Fruit fly (Drosophila melanogaster) whole organism, prepupa: ENCODE results near the gene Cyp4c3.

ENCODE experiments used
- Blimp-1 ChIP-seq: fragments of 200-800 bp; sonication (Bioruptor generic); optimal IDR thresholded peaks from 3 replicates; lab custom pipeline; 2017; ENCODE audit warnings: missing biosample characterization, missing genetic modification characterization, mild to moderate bottlenecking, moderate library complexity, missing genetic modification reagents
- CG10631 ChIP-seq: fragments of 200-800 bp; sonication (Bioruptor generic); optimal IDR thresholded peaks from 2 replicates; lab custom pipeline; 2016; ENCODE audit warnings: missing biosample characterization, missing genetic modification characterization
- CG10669 ChIP-seq: fragments of 200-800 bp; sonication (Bioruptor generic); optimal IDR thresholded peaks from 3 replicates; lab custom pipeline; 2018; ENCODE audit warnings: missing biosample characterization, mild to moderate bottlenecking, missing genetic modification characterization, moderate library complexity
- CG11294 ChIP-seq: fragments of 200-800 bp; sonication (Bioruptor generic); IDR thresholded peaks from 2 replicates; pipeline ENCODE4 v1.3.6; 2022; ENCODE audit warnings: missing biosample characterization, missing genetic modification characterization
- CG15336 ChIP-seq: fragments of 200-800 bp; sonication (Bioruptor generic); IDR thresholded peaks from 2 replicates; pipeline ENCODE4 v1.3.6; 2022; ENCODE audit warnings: missing biosample characterization, missing genetic modification characterization
- CG3032 ChIP-seq: fragments of 200-800 bp; optimal IDR thresholded peaks from 2 replicates; lab custom pipeline; 2019; ENCODE audit warnings: missing biosample characterization, mild to moderate bottlenecking, missing genetic modification characterization, moderate library complexity
- CG31627 ChIP-seq: fragments of 200-800 bp; sonication (Bioruptor generic); optimal IDR thresholded peaks from 3 replicates; lab custom pipeline; 2016; ENCODE audit warnings: missing biosample characterization, missing genetic modification characterization
- CG34406 ChIP-seq: fragments of 200-800 bp; sonication (Bioruptor generic); optimal IDR thresholded peaks from 3 replicates; lab custom pipeline; 2016; ENCODE audit warnings: missing biosample characterization, missing genetic modification characterization
- CG4318 ChIP-seq: fragments of 200-800 bp; sonication (Bioruptor generic); optimal IDR thresholded peaks from 3 replicates; lab custom pipeline; 2017; ENCODE audit warnings: missing biosample characterization, mild to moderate bottlenecking, missing genetic modification characterization
- CG6792 ChIP-seq: fragments of 200-800 bp; sonication (Bioruptor generic); optimal IDR thresholded peaks from 3 replicates; lab custom pipeline; 2016; ENCODE audit warnings: missing biosample characterization, missing genetic modification characterization
- CG6808 ChIP-seq: fragments of 200-800 bp; sonication (Bioruptor generic); optimal IDR thresholded peaks from 3 replicates; lab custom pipeline; 2017; ENCODE audit warnings: missing biosample characterization, missing genetic modification characterization, mild to moderate bottlenecking, moderate library complexity, missing genetic modification reagents
- CG8119 ChIP-seq: fragments of 200-800 bp; sonication (Bioruptor generic); IDR thresholded peaks from 3 replicates; pipeline ENCODE4 v1.3.6; 2022; ENCODE audit warnings: missing biosample characterization, missing genetic modification characterization
- CG8319 ChIP-seq: fragments of 200-800 bp; sonication (Bioruptor generic); optimal IDR thresholded peaks from 3 replicates; lab custom pipeline; 2016; ENCODE audit warnings: missing biosample characterization, missing genetic modification characterization
- CG8632 ChIP-seq: fragments of 200-800 bp; sonication (Bioruptor generic); optimal IDR thresholded peaks from 3 replicates; lab custom pipeline; 2016; ENCODE audit warnings: missing biosample characterization, missing genetic modification characterization
- CG9139 ChIP-seq: fragments of 200-800 bp; sonication (Bioruptor generic); optimal IDR thresholded peaks from 3 replicates; lab custom pipeline; 2017; ENCODE audit warnings: missing biosample characterization, mild to moderate bottlenecking, missing genetic modification characterization
- Eip78C ChIP-seq: fragments of 200-800 bp; sonication (Bioruptor generic); peaks from one replicate; lab custom pipeline; 2016; ENCODE audit warnings: missing biosample characterization, missing genetic modification characterization
- Ets21C ChIP-seq: fragments of 200-800 bp; sonication (Bioruptor generic); optimal IDR thresholded peaks from 3 replicates; lab custom pipeline; 2016; ENCODE audit warnings: missing biosample characterization, missing genetic modification characterization
- Ets96B ChIP-seq: fragments of 200-800 bp; optimal IDR thresholded peaks from 2 replicates; lab custom pipeline; 2019; ENCODE audit warnings: missing biosample characterization, mild to moderate bottlenecking, missing genetic modification characterization, moderate library complexity
- Smox ChIP-seq: fragments of 200-800 bp; sonication (Bioruptor generic); optimal IDR thresholded peaks from 3 replicates; lab custom pipeline; 2016; ENCODE audit warnings: missing biosample characterization, missing genetic modification characterization
- Sox102F ChIP-seq: fragments of 200-800 bp; sonication (Bioruptor generic); optimal IDR thresholded peaks from 2 replicates; lab custom pipeline; 2016; ENCODE audit warnings: missing biosample characterization, mild to moderate bottlenecking, missing genetic modification characterization
- Sox15 ChIP-seq: fragments of 200-800 bp; sonication (Bioruptor generic); optimal IDR thresholded peaks from 3 replicates; lab custom pipeline; 2016; ENCODE audit warnings: missing biosample characterization, missing genetic modification characterization
- achi ChIP-seq: fragments of 200-800 bp; sonication (Bioruptor generic); optimal IDR thresholded peaks from 3 replicates; lab custom pipeline; 2016; ENCODE audit warnings: missing biosample characterization, missing genetic modification characterization
- acj6 ChIP-seq: fragments of 200-800 bp; sonication (Bioruptor generic); optimal IDR thresholded peaks from 3 replicates; lab custom pipeline; 2016; ENCODE audit warnings: missing biosample characterization, missing genetic modification characterization
- cyc ChIP-seq: fragments of 200-800 bp; sonication (Bioruptor generic); optimal IDR thresholded peaks from 3 replicates; lab custom pipeline; 2016; ENCODE audit warnings: missing biosample characterization, missing genetic modification characterization
- dac ChIP-seq: fragments of 200-800 bp; sonication (Bioruptor generic); optimal IDR thresholded peaks from 2 replicates; lab custom pipeline; 2017; ENCODE audit warnings: missing biosample characterization, mild to moderate bottlenecking, missing genetic modification characterization
- eg ChIP-seq: fragments of 200-800 bp; sonication (Bioruptor generic); IDR thresholded peaks from 3 replicates; pipeline ENCODE4 v1.3.6; 2022; ENCODE audit warnings: missing biosample characterization, missing genetic modification characterization
- esn ChIP-seq: fragments of 200-800 bp; sonication (Bioruptor generic); optimal IDR thresholded peaks from 2 replicates; lab custom pipeline; 2016; ENCODE audit warnings: missing biosample characterization, mild to moderate bottlenecking, missing genetic modification characterization, moderate library complexity
- fd59A ChIP-seq: fragments of 200-800 bp; sonication (Bioruptor generic); optimal IDR thresholded peaks from 2 replicates; lab custom pipeline; 2017; ENCODE audit warnings: missing biosample characterization, mild to moderate bottlenecking, missing genetic modification characterization, missing genetic modification reagents
- fkh ChIP-seq: fragments of 200-800 bp; sonication (Bioruptor generic); optimal IDR thresholded peaks from 3 replicates; lab custom pipeline; 2017; ENCODE audit warnings: missing biosample characterization, mild to moderate bottlenecking, missing genetic modification characterization, moderate library complexity
- lz ChIP-seq: fragments of 200-800 bp; sonication (Bioruptor generic); optimal IDR thresholded peaks from 3 replicates; lab custom pipeline; 2016; ENCODE audit warnings: missing biosample characterization, missing genetic modification characterization
- net ChIP-seq: fragments of 200-800 bp; sonication (Bioruptor generic); optimal IDR thresholded peaks from 3 replicates; lab custom pipeline; 2016; ENCODE audit warnings: missing biosample characterization, missing genetic modification characterization
- pdm3 ChIP-seq: fragments of 200-800 bp; sonication (Bioruptor generic); optimal IDR thresholded peaks from 3 replicates; lab custom pipeline; 2016; ENCODE audit warnings: missing biosample characterization, missing genetic modification characterization
- salr ChIP-seq, 2 experiments: fragments of 200-800 bp; sonication (Bioruptor generic); optimal IDR thresholded peaks; 3 replicates each; lab custom pipeline; 2016 to 2018; ENCODE audit warnings: missing biosample characterization in 2 of 2, missing genetic modification characterization in 2 of 2, mild to moderate bottlenecking in 1 of 2
- ss ChIP-seq, 2 experiments: fragments of 200-800 bp; sonication (Bioruptor generic); optimal IDR thresholded peaks; 2 replicates in 1 of 2; 3 replicates in 1 of 2; lab custom pipeline; 2017 to 2018; ENCODE audit warnings: mild to moderate bottlenecking in 2 of 2, missing biosample characterization in 2 of 2, missing genetic modification characterization in 2 of 2, moderate library complexity in 1 of 2
- svp ChIP-seq: fragments of 200-800 bp; sonication (Bioruptor generic); peaks from one replicate; lab custom pipeline; 2016; ENCODE audit warnings: missing biosample characterization, missing genetic modification characterization
- topi ChIP-seq: fragments of 200-800 bp; sonication (Bioruptor generic); optimal IDR thresholded peaks from 3 replicates; lab custom pipeline; 2016; ENCODE audit warnings: missing biosample characterization, missing genetic modification characterization
- vri ChIP-seq: fragments of 200-800 bp; sonication (Bioruptor generic); optimal IDR thresholded peaks from 3 replicates; lab custom pipeline; 2016; ENCODE audit warnings: missing biosample characterization, mild to moderate bottlenecking, missing genetic modification characterization

Gene Cyp4c3

DNA sequence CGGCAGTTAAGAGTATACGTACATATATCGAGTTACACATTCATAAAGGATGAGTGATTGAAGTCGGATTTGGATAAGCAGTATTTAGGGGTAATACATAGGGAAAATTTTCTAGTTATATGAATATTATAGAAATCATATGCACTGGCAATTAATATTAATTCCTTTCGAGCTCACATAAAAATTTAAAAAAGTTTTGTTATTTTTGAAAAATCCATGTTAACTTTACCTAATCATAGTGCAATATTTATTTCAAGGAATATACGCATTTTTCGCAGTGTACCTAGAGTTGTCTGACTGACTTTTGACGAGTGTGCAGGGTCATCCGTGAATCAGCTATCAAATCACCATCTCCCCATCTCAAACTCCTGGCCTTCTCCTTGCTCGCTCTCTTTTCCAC, 29.4 kb upstream of the Cyp4c3 start (continued):
- TF ChIP-seq Sox102F (no peak), CG6792 (GFP tag; lab: Kevin White, UChicago) (peak; percentile 0), CG11294 (no peak), fkh (GFP tag; lab: Kevin White, UChicago) (no peak), salr (GFP tag; optimal IDR thresholded peaks at IDR 0.05; lab: Kevin White, UChicago) (peak in 1 of 2 experiments; percentile 51), fd59A (GFP tag; lab: Kevin White, UChicago) (peak; percentile 40), Ets21C (no peak), acj6 (GFP tag; lab: Kevin White, UChicago) (peak; percentile 7), CG6808 (peak; percentile 21), topi (GFP tag; lab: Kevin White, UChicago) (no peak), CG8319 (no peak), vri (no peak), CG9139 (no peak), eg (no peak), Eip78C (GFP tag; lab: Kevin White, UChicago) (peak; percentile 87)

DNA sequence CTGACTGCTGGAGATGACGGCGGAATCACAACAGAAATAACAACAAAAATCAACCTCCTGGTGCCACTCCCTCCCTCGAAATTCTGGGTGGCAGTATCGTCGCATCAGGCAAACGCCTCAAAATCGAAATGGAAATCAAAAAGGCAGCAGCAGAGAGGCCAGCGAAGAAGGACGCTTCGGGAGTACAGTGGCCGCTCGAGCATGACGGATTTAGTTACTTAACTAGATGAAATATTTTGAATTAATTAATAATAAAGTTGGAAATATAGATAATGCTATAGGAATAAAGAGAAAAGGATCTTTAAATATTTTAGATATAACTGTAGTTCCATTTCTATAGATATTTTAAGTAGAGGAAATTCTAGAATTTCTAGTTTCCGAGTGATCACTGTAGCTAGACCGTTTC, 28.5 kb upstream of the Cyp4c3 start:
- no peak for TF ChIP-seq net (GFP tag; lab: Kevin White, UChicago)
- no peak for TF ChIP-seq Ets21C
- peak; percentile 6 for TF ChIP-seq CG6808
- no peak for TF ChIP-seq CG10669 (GFP tag; lab: Kevin White, UChicago)
- no peak for TF ChIP-seq fkh (GFP tag; lab: Kevin White, UChicago)
- TF ChIP-seq CG3032 (tag; lab: Kevin White, UChicago): peak; percentile 15
- TF ChIP-seq svp (GFP tag; lab: Kevin White, UChicago): peak; percentile 46
- no peak for TF ChIP-seq achi (GFP tag; lab: Kevin White, UChicago)
- TF ChIP-seq acj6 (GFP tag; lab: Kevin White, UChicago): peak; percentile 17
- no peak for TF ChIP-seq CG10631 (GFP tag; lab: Kevin White, UChicago)
- TF ChIP-seq fd59A (GFP tag; lab: Kevin White, UChicago): peak; percentile 26
- TF ChIP-seq lz (GFP tag; lab: Kevin White, UChicago): no peak
- peak in 1 of 2 experiments; percentile 50 for TF ChIP-seq ss (GFP tag; optimal IDR thresholded peaks at IDR 0.05; lab: Kevin White, UChicago)
- no peak for TF ChIP-seq CG31627 (GFP tag; lab: Kevin White, UChicago)
- TF ChIP-seq vri: no peak
- TF ChIP-seq CG34406 (GFP tag; lab: Kevin White, UChicago): peak; percentile 31
- TF ChIP-seq Sox15: no peak
- TF ChIP-seq Smox (GFP tag; lab: Kevin White, UChicago): no peak
- TF ChIP-seq CG8119 (GFP tag; lab: Robert Waterston, UW): no peak
- TF ChIP-seq Ets96B (tag; lab: Kevin White, UChicago): peak; percentile 35
- peak; percentile 38 for TF ChIP-seq CG8632 (GFP tag; lab: Kevin White, UChicago)
- no peak for TF ChIP-seq Blimp-1 (GFP tag; lab: Kevin White, UChicago)
- no peak for TF ChIP-seq CG4318 (GFP tag; lab: Kevin White, UChicago)
- no peak for TF ChIP-seq esn
- no peak for TF ChIP-seq dac (GFP tag; lab: Kevin White, UChicago)
- peak; percentile 83 for TF ChIP-seq Eip78C (GFP tag; lab: Kevin White, UChicago)
- no peak for TF ChIP-seq pdm3
- no peak for TF ChIP-seq CG15336 (GFP tag; lab: Robert Waterston, UW)

DNA sequence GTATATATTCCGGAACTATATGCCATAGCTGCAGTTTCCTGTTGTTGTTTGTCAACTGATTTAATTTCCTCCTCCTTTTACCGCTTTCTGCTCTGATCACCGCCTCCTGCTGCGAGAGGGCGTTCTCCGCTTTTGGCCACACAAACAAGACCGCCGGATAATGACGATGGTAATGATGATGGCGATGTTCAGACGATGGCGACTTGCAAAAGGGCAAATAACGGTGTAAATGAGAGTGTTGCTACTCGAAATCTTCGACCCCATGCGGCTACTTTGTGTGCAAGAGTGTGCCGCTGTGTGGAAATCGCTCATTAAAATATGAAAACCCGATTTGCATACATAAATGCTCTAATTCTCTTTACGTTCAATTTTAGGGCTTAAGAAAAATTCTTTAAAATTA, 28.0 kb upstream of the Cyp4c3 start:
- TF ChIP-seq svp (GFP tag; lab: Kevin White, UChicago): peak; percentile 2
- no peak for TF ChIP-seq fkh (GFP tag; lab: Kevin White, UChicago)
- TF ChIP-seq, all 60 proteins: peak for 1

DNA sequence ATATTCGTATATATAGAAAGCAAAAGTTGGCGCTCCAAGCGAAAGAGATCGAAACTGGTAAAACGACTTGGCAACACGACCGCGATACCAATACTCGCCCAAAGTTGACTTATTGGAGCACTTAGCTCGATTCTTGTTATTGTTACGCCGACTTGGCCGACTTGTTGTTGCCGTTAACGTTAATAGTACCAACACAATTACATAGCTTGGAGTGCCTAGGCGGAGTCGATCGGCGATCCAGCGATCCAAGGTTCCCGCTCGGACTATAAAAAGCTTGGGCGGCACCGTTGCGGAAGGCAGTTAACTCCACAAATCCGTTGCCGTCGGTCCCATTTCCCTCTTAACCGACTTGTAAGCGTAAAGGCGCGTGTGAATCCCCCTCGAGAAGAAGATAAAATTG, 26.6 kb upstream of the Cyp4c3 start, which contains the start of gene Cpr100A:
Gene Cpr100A (plus strand): TSS at position 290 of the 400 bp plus-strand sequence.
- TF ChIP-seq Ets21C: no peak
- TF ChIP-seq cyc (GFP tag; lab: Kevin White, UChicago): no peak
- no peak for TF ChIP-seq salr (GFP tag; optimal IDR thresholded peaks at IDR 0.05; lab: Kevin White, UChicago)
- TF ChIP-seq CG34406 (GFP tag; lab: Kevin White, UChicago): no peak
- no peak for TF ChIP-seq svp (GFP tag; lab: Kevin White, UChicago)
- peak; percentile 57 for TF ChIP-seq Eip78C (GFP tag; lab: Kevin White, UChicago)
- TF ChIP-seq Blimp-1 (GFP tag; lab: Kevin White, UChicago): peak; percentile 63
